Fruit fly (Drosophila melanogaster) ovary, adult (tissue): ENCODE data around the gene CG14655.

ENCODE experiments used
- CG17801 ChIP-seq: fragments of 200-800 bp; optimal IDR thresholded peaks from 2 replicates; lab custom pipeline; 2019; ENCODE audit warnings: missing biosample characterization, mild to moderate bottlenecking, missing genetic modification characterization, moderate library complexity; ENCODE audit not compliant: partially characterized antibody

Gene CG14655

dm6 chr3R:4798025-4798424 is 17.9 kb upstream of the CG14655 start:
- no peak for TF ChIP-seq CG17801 (GFP tag; lab: Kevin White, UChicago)

dm6 chr3R:4797585-4797984 is 17.5 kb upstream of the CG14655 start:
- no peak for TF ChIP-seq CG17801 (GFP tag; lab: Kevin White, UChicago)

DNA sequence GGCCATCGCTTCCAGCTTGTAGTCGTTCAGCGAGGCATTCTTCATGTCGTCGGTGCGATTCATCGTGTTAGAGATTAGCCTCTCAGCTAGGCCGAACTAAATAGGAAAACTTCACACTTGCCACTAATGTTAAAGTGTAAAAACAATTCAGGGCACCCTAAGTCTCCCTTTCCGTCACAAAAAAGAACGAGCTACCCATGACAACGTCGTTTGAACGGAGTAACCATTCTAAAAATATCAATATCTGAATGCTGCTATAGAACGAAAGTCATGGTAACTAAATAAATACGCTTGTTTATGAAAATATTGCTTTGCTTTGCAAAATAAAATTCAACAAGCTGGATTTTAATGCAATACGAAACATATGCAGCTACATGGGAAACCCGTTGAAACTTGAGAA is 4.5 kb upstream of the CG14655 start, which contains the start of gene Ccdc39:
Ccdc39 (minus strand) TSS at position 101 of the 400 bp plus-strand sequence.
- no peak for TF ChIP-seq CG17801 (GFP tag; lab: Kevin White, UChicago)

- TF ChIP-seq CG17801 (GFP tag; lab: Kevin White, UChicago): no peak
Observed at dm6 chr3R:4780721-4781120, 619 bp upstream of the CG14655 start.

DNA sequence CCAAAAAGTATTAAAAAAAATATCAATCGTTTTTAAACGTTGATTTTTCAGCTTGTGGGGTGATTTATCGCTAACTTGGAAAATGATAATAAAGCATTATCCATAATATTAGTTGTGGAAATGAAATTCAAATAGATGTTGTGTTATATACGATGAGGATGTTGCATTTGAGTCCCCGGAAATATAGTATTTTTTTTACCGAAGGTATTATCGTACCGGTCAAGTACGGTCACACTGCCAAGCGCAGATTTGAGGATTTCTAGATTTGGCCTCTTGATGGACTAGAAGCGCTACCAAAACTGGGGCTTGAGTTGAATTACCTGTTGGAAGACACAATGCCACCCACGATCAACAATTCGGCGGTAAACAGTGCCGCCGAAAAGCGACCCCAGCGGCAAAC is 4.7 kb downstream of the CG14655 start:
- TF ChIP-seq CG17801 (GFP tag; lab: Kevin White, UChicago): no peak

- TF ChIP-seq CG17801 (GFP tag; lab: Kevin White, UChicago): no peak
Observed at dm6 chr3R:4774953-4775352, 5.1 kb downstream of the CG14655 start, which contains the start of gene CG44088. TSS of gene CG44088 (minus strand) at chr3R:4775053.

- TF ChIP-seq CG17801 (GFP tag; lab: Kevin White, UChicago): no peak
Observed at dm6 chr3R:4773097-4773496, 7.0 kb downstream of the CG14655 start, which contains the start of gene CG44098. TSS of gene CG44098 (minus strand) at chr3R:4773197.

DNA sequence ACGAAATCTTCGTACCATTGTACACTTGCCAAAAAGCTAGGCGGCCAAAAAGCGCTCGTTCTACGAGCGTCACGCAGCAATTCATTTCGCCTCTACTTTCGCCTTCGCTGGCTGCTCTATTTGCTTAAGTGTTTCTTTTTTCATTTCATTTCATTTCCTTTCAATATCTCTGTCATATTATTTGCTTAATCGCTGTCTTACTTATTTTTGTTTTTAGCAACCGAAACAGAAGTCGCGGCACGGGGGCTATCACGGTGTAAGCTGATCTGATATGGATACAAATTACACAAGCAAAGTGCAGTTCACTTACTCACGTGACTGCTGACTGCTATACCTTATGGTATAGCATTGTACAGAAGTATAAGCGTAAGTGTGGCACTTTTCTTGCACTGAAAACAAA is 8.8 kb downstream of the CG14655 start:
- no peak for TF ChIP-seq CG17801 (GFP tag; lab: Kevin White, UChicago)

- no peak for TF ChIP-seq CG17801 (GFP tag; lab: Kevin White, UChicago)
Observed at dm6 chr3R:4768711-4769239, 11.3 kb downstream of the CG14655 start.

DNA sequence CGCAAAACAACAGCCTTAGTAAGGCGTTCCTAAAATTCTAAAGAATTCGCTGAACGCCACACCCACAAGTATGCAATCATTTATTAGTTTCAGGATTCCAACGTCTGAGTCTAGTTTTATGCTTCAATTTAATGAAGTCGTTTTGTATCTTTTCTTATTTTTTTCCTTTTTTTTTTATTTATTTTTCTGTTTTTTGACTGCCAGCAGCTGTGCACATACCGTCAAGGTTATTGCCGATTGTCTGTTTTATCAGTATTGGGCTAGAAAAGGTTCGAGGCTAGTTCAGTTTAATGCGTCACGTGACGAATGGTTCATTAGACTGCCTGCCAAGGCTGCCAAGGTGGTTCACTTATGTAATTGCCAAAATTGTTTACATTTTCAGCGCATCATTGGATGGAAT is 18.7 kb downstream of the CG14655 start:
- no peak for TF ChIP-seq CG17801 (GFP tag; lab: Kevin White, UChicago)

- TF ChIP-seq CG17801 (GFP tag; lab: Kevin White, UChicago): no peak
Observed at dm6 chr3R:4749735-4750134, 30.4 kb downstream of the CG14655 start, which contains the start of gene atms. TSS of gene atms (plus strand) at chr3R:4750035.

DNA sequence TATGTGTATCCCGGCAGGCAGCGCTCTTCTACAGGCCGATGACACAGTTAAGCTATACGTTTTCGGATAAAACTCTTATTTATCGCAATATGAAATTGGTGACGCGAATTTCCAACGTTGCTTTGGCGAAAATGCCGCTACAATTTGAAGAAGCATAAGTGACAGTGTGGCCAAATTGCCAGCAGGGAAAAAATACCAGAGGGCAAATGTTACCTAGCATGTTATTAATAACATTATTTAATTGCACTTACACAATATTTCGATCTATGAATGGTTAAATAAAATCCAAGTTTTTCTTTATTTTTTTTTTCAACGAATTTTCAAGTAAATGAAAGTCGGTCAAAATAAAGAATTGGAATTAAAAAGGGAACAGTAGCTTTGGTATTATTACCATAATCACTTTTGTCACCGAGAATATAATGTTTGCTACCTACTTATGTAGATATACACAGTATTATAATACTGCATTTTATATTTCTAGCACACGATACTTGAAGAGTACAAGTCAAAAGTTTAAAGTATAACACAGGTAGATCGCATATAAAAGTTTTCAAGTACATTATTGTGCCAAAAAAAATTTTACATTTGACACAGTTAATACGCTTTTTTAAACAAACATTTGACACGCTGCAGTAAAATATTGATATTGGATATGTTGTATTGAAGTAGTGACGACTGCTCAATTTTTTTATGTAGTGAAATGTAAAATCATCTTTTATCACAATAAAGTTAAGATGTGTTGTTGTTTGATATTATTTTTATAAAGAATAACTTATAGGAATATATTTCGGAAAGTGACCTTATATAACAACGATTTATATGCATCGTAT is 31.0 kb downstream of the CG14655 start, which contains the start of gene tacc:
tacc (minus strand) TSS at position 169 of the 830 bp plus-strand sequence.
- TF ChIP-seq CG17801 (GFP tag; lab: Kevin White, UChicago): no peak

- no peak for TF ChIP-seq CG17801 (GFP tag; lab: Kevin White, UChicago)
Observed at dm6 chr3R:4747292-4747691, 32.8 kb downstream of the CG14655 start.

DNA sequence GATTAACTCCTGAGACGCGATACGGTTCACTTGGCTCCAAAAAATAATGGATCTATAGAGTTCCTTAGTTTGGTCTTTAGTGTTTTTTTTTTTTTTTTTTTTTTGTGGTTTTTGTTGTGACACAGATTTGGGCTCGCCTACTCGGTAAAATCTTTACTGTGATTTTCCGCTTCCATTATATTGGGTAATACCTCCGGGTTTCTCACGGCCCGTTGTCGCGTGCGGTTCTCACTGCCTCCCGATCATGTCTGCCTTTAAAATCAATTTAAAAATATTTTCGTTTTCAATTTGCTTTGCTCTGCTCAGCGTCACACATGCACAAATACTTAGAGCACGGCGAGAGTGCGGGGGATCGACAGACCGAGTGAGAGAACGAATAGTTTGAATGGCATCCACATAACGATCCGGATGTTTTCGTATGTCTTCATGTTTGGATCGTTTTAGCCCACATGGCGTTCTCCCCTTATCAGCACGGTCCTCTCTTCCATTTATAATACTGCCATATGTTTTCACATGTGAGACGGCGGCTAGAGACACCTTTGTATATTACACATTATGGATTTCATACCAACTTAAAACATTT is 33.8 kb downstream of the CG14655 start:
- TF ChIP-seq CG17801 (GFP tag; lab: Kevin White, UChicago): no peak

DNA sequence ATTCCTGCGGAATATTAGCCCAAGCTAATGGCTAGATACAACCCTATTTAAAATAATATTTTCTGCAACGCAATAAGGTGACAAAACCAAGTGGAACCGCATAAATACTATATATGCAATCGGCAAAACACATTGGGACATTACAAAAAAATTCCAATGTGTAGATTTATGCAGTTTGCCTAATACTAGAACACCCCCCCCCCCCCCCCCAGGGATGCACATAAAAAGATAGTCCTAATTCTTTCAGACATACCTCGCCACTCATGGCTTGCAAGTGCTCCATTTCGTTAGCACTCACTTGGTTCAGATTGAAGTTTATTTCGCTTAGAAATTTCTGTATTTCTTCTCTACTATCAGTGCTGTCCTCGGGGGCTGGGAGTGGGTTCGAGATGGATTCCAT is 34.6 kb downstream of the CG14655 start:
- TF ChIP-seq CG17801 (GFP tag; lab: Kevin White, UChicago): no peak
